Worm (Caenorhabditis elegans): ENCODE data around the gene C17C3.11.

DNA sequence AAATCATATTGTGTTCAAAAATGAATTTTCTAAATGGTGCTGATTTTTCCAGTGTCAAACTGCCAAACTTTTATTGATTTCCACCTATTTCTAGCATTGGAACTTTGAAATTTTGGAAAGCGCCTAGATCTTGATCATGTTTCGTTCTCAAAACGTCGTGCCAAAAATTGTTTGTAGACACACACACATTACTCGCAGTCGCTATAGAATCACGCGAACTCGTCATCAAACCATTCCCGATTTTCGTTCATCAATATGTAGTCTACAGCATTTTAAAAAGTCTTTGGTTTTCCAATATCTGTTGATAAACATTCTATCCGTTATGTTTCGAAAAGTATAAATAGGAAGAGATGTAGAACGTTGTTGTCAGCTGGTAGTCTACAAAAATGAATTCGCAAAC, 32.6 kb downstream of the C17C3.11 start, which contains the start of the genes C17C3.1 and C17C3.15:
- TF ChIP-seq C06A6.2 (GFP tag; conservative IDR thresholded peaks at IDR 0.05) (no peak; the same call in 1 of the 2 replicates), pha-4 (tag; optimal IDR thresholded peaks at IDR 0.05) (no peak), attf-3 (GFP tag; conservative IDR thresholded peaks at IDR 0.05) (no peak), ZK185.1 (tag; optimal IDR thresholded peaks at IDR 0.05; ENCODE audit: poor library complexity, severe bottlenecking) (no peak), ztf-6 (GFP tag; IDR thresholded peaks at IDR 0.05) (no peak), unc-130 (GFP tag; optimal IDR thresholded peaks at IDR 0.05) (no peak), C17E4.6 (GFP tag; IDR thresholded peaks at IDR 0.05) (no peak), Y56A3A.18 (GFP tag; IDR thresholded peaks at IDR 0.05) (no peak), him-1 (tag; optimal IDR thresholded peaks at IDR 0.05) (no peak), nhr-80 (tag; optimal IDR thresholded peaks at IDR 0.05) (no peak), F37B4.10 (GFP tag; IDR thresholded peaks at IDR 0.05) (no peak)

Measured in whole organism, young adult.